Worm (Caenorhabditis elegans) whole organism, L3 larva: ENCODE results near the gene C42D4.3.
A peak's percentile ranks its signal among the peaks of the same experiment; 100 is the strongest.

Source experiments
- R02D3.7 ChIP-seq: fragments of 150-350 bp; optimal IDR thresholded peaks from 2 replicates; lab custom pipeline; 2014; ENCODE audit warnings: missing biosample characterization, missing genetic modification characterization
- ZK546.5 ChIP-seq: sonication (generic microtip); optimal IDR thresholded peaks from 2 replicates; lab custom pipeline; 2017; ENCODE audit warnings: missing biosample characterization, missing genetic modification characterization
- aly-2 ChIP-seq: fragments of 150-350 bp; optimal IDR thresholded peaks from 2 replicates; lab custom pipeline; 2014; ENCODE audit warnings: missing biosample characterization, missing genetic modification characterization
- ama-1 ChIP-seq: fragments of 150-350 bp; optimal IDR thresholded peaks from 2 replicates; lab custom pipeline; 2018
- ceh-16 ChIP-seq: sonication (generic microtip); optimal IDR thresholded peaks from 2 replicates; lab custom pipeline; 2017; ENCODE audit warnings: missing biosample characterization, missing genetic modification characterization
- ceh-28 ChIP-seq: fragments of 150-350 bp; optimal IDR thresholded peaks from 2 replicates; lab custom pipeline; 2014; ENCODE audit warnings: missing biosample characterization, missing genetic modification reagents, missing genetic modification characterization
- ceh-82 ChIP-seq: fragments of 150-350 bp; optimal IDR thresholded peaks from 2 replicates; lab custom pipeline; 2014; ENCODE audit warnings: missing biosample characterization, missing genetic modification characterization
- egl-27 ChIP-seq: sonication (generic microtip); optimal IDR thresholded peaks from 4 replicates; lab custom pipeline; 2017; ENCODE audit warnings: missing biosample characterization, missing genetic modification reagents, missing genetic modification characterization
- egl-5 ChIP-seq: fragments of 150-350 bp; optimal IDR thresholded peaks from 2 replicates; lab custom pipeline; 2017; ENCODE audit warnings: missing biosample characterization, missing genetic modification reagents, missing genetic modification characterization, inconsistent platforms
- elt-1 ChIP-seq: fragments of 150-350 bp; optimal IDR thresholded peaks from 2 replicates; lab custom pipeline; 2014; ENCODE audit warnings: missing biosample characterization, missing genetic modification characterization
- elt-3 ChIP-seq, 3 experiments: fragments of 150-350 bp in 1 of 3; sonication (generic microtip) in 2 of 3; optimal IDR thresholded peaks; 2 replicates in 2 of 3; 4 replicates in 1 of 3; lab custom pipeline; 2014 to 2017; ENCODE audit warnings: missing biosample characterization in 3 of 3, missing genetic modification characterization in 3 of 3
- fkh-2 ChIP-seq: fragments of 150-350 bp; optimal IDR thresholded peaks from 2 replicates; lab custom pipeline; 2014; ENCODE audit warnings: missing biosample characterization, missing genetic modification reagents, missing genetic modification characterization
- fos-1 ChIP-seq: fragments of 150-350 bp; optimal IDR thresholded peaks from 2 replicates; lab custom pipeline; 2014; ENCODE audit warnings: missing biosample characterization, missing genetic modification characterization
- hmg-11 ChIP-seq: sonication (generic microtip); optimal IDR thresholded peaks from 2 replicates; lab custom pipeline; 2016; ENCODE audit warnings: missing genetic modification characterization, missing compliant biosample characterization
- jun-1 ChIP-seq: fragments of 150-350 bp; optimal IDR thresholded peaks from 2 replicates; lab custom pipeline; 2014; ENCODE audit warnings: missing biosample characterization, missing genetic modification reagents, missing genetic modification characterization
- lin-15B ChIP-seq: fragments of 150-350 bp; optimal IDR thresholded peaks from 2 replicates; lab custom pipeline; 2014; ENCODE audit warnings: missing biosample characterization, missing genetic modification characterization
- lin-39 ChIP-seq: fragments of 150-350 bp; optimal IDR thresholded peaks from 2 replicates; lab custom pipeline; 2018; ENCODE audit warnings: missing biosample characterization, missing genetic modification reagents, missing genetic modification characterization
- lsy-12 ChIP-seq: sonication (generic microtip); optimal IDR thresholded peaks from 2 replicates; lab custom pipeline; 2016; ENCODE audit warnings: mild to moderate bottlenecking, missing genetic modification characterization, missing compliant biosample characterization
- mdl-1 ChIP-seq: fragments of 150-350 bp; optimal IDR thresholded peaks from 2 replicates; lab custom pipeline; 2014; ENCODE audit warnings: missing biosample characterization, missing genetic modification characterization
- nfya-1 ChIP-seq: sonication (generic microtip); optimal IDR thresholded peaks from 2 replicates; lab custom pipeline; 2017; ENCODE audit warnings: missing genetic modification characterization, mild to moderate bottlenecking, missing compliant biosample characterization, antibody characterized with exemption, moderate library complexity; ENCODE audit not compliant: insufficient read depth
- nhr-11 ChIP-seq: fragments of 150-350 bp; optimal IDR thresholded peaks from 2 replicates; lab custom pipeline; 2014; ENCODE audit warnings: missing biosample characterization, missing genetic modification characterization
- nhr-12 ChIP-seq: fragments of 150-350 bp; optimal IDR thresholded peaks from 2 replicates; lab custom pipeline; 2014; ENCODE audit warnings: missing biosample characterization, missing genetic modification characterization
- nhr-23 ChIP-seq: fragments of 150-350 bp; optimal IDR thresholded peaks from 2 replicates; lab custom pipeline; 2014; ENCODE audit warnings: missing biosample characterization, missing genetic modification reagents, missing genetic modification characterization
- nhr-237 ChIP-seq: fragments of 150-350 bp; optimal IDR thresholded peaks from 2 replicates; lab custom pipeline; 2014; ENCODE audit warnings: missing biosample characterization, missing genetic modification characterization
- nhr-25 ChIP-seq: sonication (generic microtip); optimal IDR thresholded peaks from 2 replicates; lab custom pipeline; 2017; ENCODE audit warnings: missing biosample characterization, missing genetic modification characterization
- nhr-28 ChIP-seq: fragments of 150-350 bp; optimal IDR thresholded peaks from 2 replicates; lab custom pipeline; 2014; ENCODE audit warnings: missing biosample characterization, missing genetic modification characterization
- nhr-43 ChIP-seq: sonication (generic microtip); optimal IDR thresholded peaks from 2 replicates; lab custom pipeline; 2016; ENCODE audit warnings: mild to moderate bottlenecking, missing genetic modification characterization, missing compliant biosample characterization; ENCODE audit not compliant: poor library complexity, severe bottlenecking
- nhr-67 ChIP-seq: fragments of 150-350 bp; optimal IDR thresholded peaks from 2 replicates; lab custom pipeline; 2014; ENCODE audit warnings: missing biosample characterization, missing genetic modification characterization
- nhr-77 ChIP-seq: fragments of 150-350 bp; optimal IDR thresholded peaks from 2 replicates; lab custom pipeline; 2014; ENCODE audit warnings: missing biosample characterization, missing genetic modification characterization
- pha-4 ChIP-seq: fragments of 150-350 bp; optimal IDR thresholded peaks from 2 replicates; lab custom pipeline; 2014; ENCODE audit warnings: missing biosample characterization, missing genetic modification reagents, missing genetic modification characterization
- pqm-1 ChIP-seq: fragments of 150-350 bp; optimal IDR thresholded peaks from 2 replicates; lab custom pipeline; 2017; ENCODE audit warnings: missing biosample characterization, missing genetic modification characterization, inconsistent platforms
- sea-2 ChIP-seq: fragments of 150-350 bp; sonication (generic microtip); optimal IDR thresholded peaks from 4 replicates; lab custom pipeline; 2014; ENCODE audit warnings: missing biosample characterization, missing genetic modification reagents, missing genetic modification characterization
- skn-1 ChIP-seq: fragments of 150-350 bp; optimal IDR thresholded peaks from 2 replicates; lab custom pipeline; 2014; ENCODE audit warnings: missing biosample characterization, missing genetic modification characterization
- snpc-4 ChIP-seq: fragments of 150-350 bp; optimal IDR thresholded peaks from 2 replicates; lab custom pipeline; 2014; ENCODE audit warnings: missing biosample characterization, missing genetic modification characterization
- tbx-2 ChIP-seq: sonication (generic microtip); optimal IDR thresholded peaks from 2 replicates; lab custom pipeline; 2016; ENCODE audit warnings: mild to moderate bottlenecking, missing genetic modification characterization, missing compliant biosample characterization
- unc-39 ChIP-seq: sonication (generic microtip); optimal IDR thresholded peaks from 4 replicates; lab custom pipeline; 2017; ENCODE audit warnings: missing biosample characterization, missing genetic modification characterization
- unc-62 ChIP-seq: fragments of 150-350 bp; sonication (generic microtip); optimal IDR thresholded peaks from 4 replicates; lab custom pipeline; 2014; ENCODE audit warnings: missing biosample characterization, missing genetic modification reagents, missing genetic modification characterization
- zag-1 ChIP-seq: fragments of 150-350 bp; optimal IDR thresholded peaks from 2 replicates; lab custom pipeline; 2014; ENCODE audit warnings: missing biosample characterization, missing genetic modification characterization
- ztf-11 ChIP-seq: fragments of 150-350 bp; optimal IDR thresholded peaks from 2 replicates; lab custom pipeline; 2014; ENCODE audit warnings: missing biosample characterization, missing genetic modification characterization

C42D4.3 gene

DNA sequence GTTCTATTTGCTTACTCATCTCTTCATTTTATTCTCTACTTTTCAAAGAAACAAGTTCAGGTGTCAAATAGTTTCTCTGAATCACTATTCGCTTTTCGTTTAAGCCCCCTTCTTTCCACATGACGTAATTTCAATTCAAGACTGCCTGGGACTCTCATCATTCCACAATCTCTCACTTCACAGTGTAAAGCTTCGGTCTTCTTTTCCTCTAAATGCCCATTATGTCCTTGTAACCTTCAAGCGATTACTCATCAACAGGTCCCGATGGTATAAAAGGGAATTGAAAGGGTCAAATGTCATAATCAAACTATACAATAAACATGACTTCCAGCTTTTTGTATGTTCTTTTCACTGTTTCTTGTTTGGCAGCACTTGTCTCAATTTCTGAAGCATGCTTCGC, at the start of gene C42D4.3:
TSS of gene C42D4.3 (plus strand) at position 298 of the 400 bp plus-strand sequence.
- no peak for TF ChIP-seq R02D3.7
- peak; percentile 96 for TF ChIP-seq nhr-25
- TF ChIP-seq pha-4 (tag; lab: Kevin White, UChicago) = no peak

DNA sequence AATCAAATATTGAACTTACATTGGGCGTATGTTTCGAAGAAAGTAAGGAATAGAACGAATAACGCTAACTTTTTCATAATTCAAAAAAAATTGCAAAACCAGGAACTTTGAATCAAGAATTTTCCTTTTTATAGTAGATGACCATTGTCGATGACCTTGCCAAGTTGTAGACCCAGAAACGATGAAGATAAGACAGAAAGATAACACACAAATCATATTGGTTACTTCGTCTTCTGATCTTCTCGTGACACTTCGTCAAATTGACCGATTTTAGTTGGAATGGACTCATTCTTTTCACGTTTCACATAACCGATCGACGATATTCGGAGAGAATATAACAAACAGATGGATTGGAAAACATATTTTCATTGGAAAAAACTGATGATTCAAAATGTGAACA, 47.3 kb upstream of the C42D4.3 start, which contains the start of gene grsp-3:
TSS of gene grsp-3 (minus strand) at position 149 of the 400 bp plus-strand sequence.
- TF ChIP-seq nfya-1 (tag; lab: Kevin White, UChicago) (no peak), aly-2 (no peak), nhr-23 (tag; lab: Kevin White, UChicago) (peak; percentile 89), lsy-12 (no peak), pqm-1 (no peak), nhr-67 (no peak), elt-3 (tag; optimal IDR thresholded peaks at IDR 0.05; lab: Kevin White, UChicago) (peak in 1 of 3 experiments; percentile 61), snpc-4 (no peak), unc-39 (tag; lab: Kevin White, UChicago) (no peak), ceh-16 (no peak), ceh-82 (tag; lab: Kevin White, UChicago) (no peak), ztf-11 (no peak), hmg-11 (tag; lab: Kevin White, UChicago) (no peak), egl-27 (no peak), R02D3.7 (no peak), mdl-1 (tag; lab: Kevin White, UChicago) (no peak), zag-1 (no peak), ceh-28 (tag; lab: Kevin White, UChicago) (peak; percentile 38), elt-1 (tag; lab: Kevin White, UChicago) (peak; percentile 46), nhr-77 (no peak), nhr-25 (peak; percentile 77), nhr-237 (tag; lab: Kevin White, UChicago) (no peak), sea-2 (no peak), nhr-11 (no peak), fkh-2 (tag; lab: Kevin White, UChicago) (no peak), egl-5 (tag; lab: Kevin White, UChicago) (no peak), skn-1 (no peak), nhr-28 (tag; lab: Kevin White, UChicago) (no peak)

DNA sequence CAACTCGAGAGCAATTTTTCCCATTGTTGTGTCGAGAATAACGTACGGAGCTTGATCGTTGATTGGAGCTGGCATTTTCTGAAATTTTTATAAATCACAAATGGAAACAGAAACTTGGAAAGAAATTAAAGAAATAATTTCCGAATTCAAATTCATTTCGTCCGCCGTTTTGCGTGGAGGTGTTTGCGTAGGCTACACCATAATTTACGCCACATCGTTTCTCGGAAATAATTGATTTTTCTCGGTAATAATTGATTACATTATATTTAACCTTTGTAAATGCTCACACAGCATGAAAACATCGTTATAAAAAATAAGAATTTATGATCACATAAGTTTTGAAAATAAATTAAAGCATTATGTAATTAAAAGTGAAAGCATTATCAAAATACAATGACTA, 45.9 kb upstream of the C42D4.3 start, which contains the start of gene cyn-12:
TSS of gene cyn-12 (minus strand) at position 78 of the 400 bp plus-strand sequence.
- TF ChIP-seq nhr-43 (tag; lab: Kevin White, UChicago) (no peak), ZK546.5 (tag; lab: Kevin White, UChicago) (no peak), mdl-1 (tag; lab: Kevin White, UChicago) (no peak), nhr-77 (no peak), nhr-67 (no peak), ceh-28 (tag; lab: Kevin White, UChicago) (peak; percentile 66), snpc-4 (no peak), nhr-23 (tag; lab: Kevin White, UChicago) (peak; percentile 36), lsy-12 (no peak), ztf-11 (no peak), nhr-12 (tag; lab: Kevin White, UChicago) (no peak), nfya-1 (tag; lab: Kevin White, UChicago) (no peak), unc-62 (GFP tag; lab: Kevin White, UChicago) (no peak), tbx-2 (tag; lab: Kevin White, UChicago) (no peak), lin-15B (tag; lab: Kevin White, UChicago) (no peak), ama-1 (lab: Kevin White, UChicago) (no peak), elt-3 (tag; optimal IDR thresholded peaks at IDR 0.05; lab: Kevin White, UChicago) (no peak), skn-1 (no peak), pqm-1 (peak; percentile 6), hmg-11 (tag; lab: Kevin White, UChicago) (peak; percentile 40), fos-1 (no peak), jun-1 (tag; lab: Kevin White, UChicago) (no peak), egl-5 (tag; lab: Kevin White, UChicago) (no peak), R02D3.7 (no peak), nhr-25 (no peak), nhr-237 (tag; lab: Kevin White, UChicago) (no peak), lin-39 (tag; lab: Kevin White, UChicago) (no peak), ceh-16 (no peak)

DNA sequence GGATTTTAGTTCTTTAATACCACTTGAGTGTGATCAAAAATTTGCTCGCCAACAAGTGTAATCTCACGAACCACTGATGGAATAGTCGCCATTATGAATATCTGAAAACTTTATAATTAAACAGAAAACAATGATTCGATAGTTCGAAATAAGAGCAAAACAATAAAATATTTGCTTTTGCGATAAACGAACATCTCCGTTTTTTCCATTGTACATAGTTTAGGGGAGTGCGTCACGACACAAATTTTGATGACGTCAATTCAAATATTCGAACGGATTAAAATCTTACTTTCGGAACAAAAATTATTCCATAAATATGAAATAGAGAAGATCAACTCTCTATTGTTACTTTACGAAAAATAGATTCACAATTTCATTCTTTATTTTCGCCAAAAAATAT, 45.1 kb upstream of the C42D4.3 start, which contains the start of gene mutd-1:
TSS of gene mutd-1 (minus strand) at position 101 of the 400 bp plus-strand sequence.
- TF ChIP-seq R02D3.7 = no peak
- TF ChIP-seq sea-2 = no peak
- no peak for TF ChIP-seq tbx-2 (tag; lab: Kevin White, UChicago)
- no peak for TF ChIP-seq egl-5 (tag; lab: Kevin White, UChicago)
